Worm (Caenorhabditis elegans) whole organism, mixed stage, embryonic: ENCODE results near the gene pqn-80.

Experiments
- blmp-1 ChIP-seq: fragments of 150-350 bp; optimal IDR thresholded peaks from 2 replicates; lab custom pipeline; 2014; ENCODE audit warnings: missing biosample characterization, missing genetic modification characterization
- ces-1 ChIP-seq: fragments of 150-350 bp; optimal IDR thresholded peaks from 2 replicates; lab custom pipeline; 2014; ENCODE audit warnings: missing biosample characterization, missing genetic modification reagents, missing genetic modification characterization
- elt-1 ChIP-seq: sonication (generic microtip); optimal IDR thresholded peaks from 2 replicates; lab custom pipeline; 2017; ENCODE audit warnings: missing genetic modification characterization, mild to moderate bottlenecking, missing compliant biosample characterization, antibody characterized with exemption, moderate library complexity, borderline replicate concordance; ENCODE audit not compliant: insufficient read depth
- elt-3 ChIP-seq: fragments of 150-350 bp; optimal IDR thresholded peaks from 2 replicates; lab custom pipeline; 2014; ENCODE audit warnings: missing biosample characterization, missing genetic modification characterization
- hlh-1 ChIP-seq: fragments of 150-350 bp; optimal IDR thresholded peaks from 2 replicates; lab custom pipeline; 2014; ENCODE audit warnings: missing biosample characterization, missing genetic modification reagents, missing genetic modification characterization
- lin-13 ChIP-seq: fragments of 150-350 bp; optimal IDR thresholded peaks from 2 replicates; lab custom pipeline; 2014; ENCODE audit warnings: missing biosample characterization, missing genetic modification characterization
- nhr-28 ChIP-seq: fragments of 150-350 bp; optimal IDR thresholded peaks from 2 replicates; lab custom pipeline; 2014; ENCODE audit warnings: missing biosample characterization, missing genetic modification characterization
- nhr-76 ChIP-seq: sonication (generic microtip); optimal IDR thresholded peaks from 2 replicates; lab custom pipeline; 2017; ENCODE audit warnings: missing biosample characterization, missing genetic modification characterization
- pha-4 ChIP-seq: fragments of 150-350 bp; optimal IDR thresholded peaks from 2 replicates; lab custom pipeline; 2018; ENCODE audit warnings: missing biosample characterization, missing genetic modification reagents, missing genetic modification characterization
- unc-39 ChIP-seq: fragments of 150-350 bp; optimal IDR thresholded peaks from 2 replicates; lab custom pipeline; 2014; ENCODE audit warnings: missing biosample characterization, missing genetic modification characterization
- unc-62 ChIP-seq: fragments of 150-350 bp; optimal IDR thresholded peaks from 2 replicates; lab custom pipeline; 2014; ENCODE audit warnings: missing biosample characterization, missing genetic modification reagents, missing genetic modification characterization

- TF ChIP-seq nhr-28 (tag; lab: Kevin White, UChicago) (no peak), unc-39 (tag; lab: Kevin White, UChicago) (no peak), hlh-1 (tag; lab: Kevin White, UChicago) (no peak), elt-3 (no peak), lin-13 (tag; lab: Kevin White, UChicago) (no peak), elt-1 (no peak), nhr-76 (tag; lab: Kevin White, UChicago) (no peak), ces-1 (no peak), unc-62 (GFP tag; lab: Kevin White, UChicago) (no peak), blmp-1 (tag; lab: Kevin White, UChicago) (no peak), pha-4 (no peak)
Measured at ce11 chrIII:12652609-12653008, 26.2 kb downstream of the pqn-80 start.
